Worm (Caenorhabditis elegans): ENCODE measurements around the gene R03G8.3.

DNA sequence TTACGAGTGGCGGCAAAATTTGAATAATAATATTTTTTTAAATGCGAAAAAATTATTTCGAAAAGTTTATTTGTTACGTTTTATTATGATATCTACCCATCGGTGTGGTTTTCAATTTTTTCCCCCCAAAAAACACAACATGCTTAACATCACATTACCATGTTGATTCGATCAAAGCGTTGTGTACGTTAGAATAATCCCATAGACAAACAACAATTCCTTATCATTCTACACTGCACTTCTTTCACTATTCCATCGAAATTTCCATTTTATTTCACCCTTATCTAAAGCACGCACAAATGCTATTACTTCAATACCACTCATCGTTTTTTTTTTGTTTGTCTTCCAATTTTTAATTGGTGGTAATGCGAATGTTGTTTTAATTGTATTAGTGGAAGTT, 30.8 kb upstream of the R03G8.3 start:
- TF ChIP-seq ztf-23 (GFP tag; IDR thresholded peaks at IDR 0.05) (no peak), ztf-29 (GFP tag; IDR thresholded peaks at IDR 0.05) (no peak), klf-2 (GFP tag; conservative IDR thresholded peaks at IDR 0.05) (no peak), flt-1 (GFP tag; IDR thresholded peaks at IDR 0.05) (no peak), cog-1 (tag; optimal IDR thresholded peaks at IDR 0.05) (no peak), med-1 (GFP tag; optimal IDR thresholded peaks at IDR 0.05; ENCODE audit: insufficient read depth) (no peak)

Data from whole organism, midembryonic.